Worm (Caenorhabditis elegans) whole organism, mixed stage, embryonic: ENCODE measurements around the gene efhc-1.

Experiments
- blmp-1 ChIP-seq: fragments of 150-350 bp; optimal IDR thresholded peaks from 2 replicates; lab custom pipeline; 2014; ENCODE audit warnings: missing biosample characterization, missing genetic modification characterization
- ceh-43 ChIP-seq: fragments of 200-800 bp; sonication (Bioruptor generic); optimal IDR thresholded peaks from 2 replicates; lab custom pipeline; 2018; ENCODE audit warnings: mild to moderate bottlenecking, missing genetic modification characterization, moderate library complexity, missing compliant biosample characterization
- cnd-1 ChIP-seq: fragments of 200-800 bp; sonication (Bioruptor generic); optimal IDR thresholded peaks from 2 replicates; lab custom pipeline; 2018; ENCODE audit warnings: mild to moderate bottlenecking, missing genetic modification characterization, missing compliant biosample characterization
- drap-1 ChIP-seq: fragments of 200-800 bp; sonication (Bioruptor generic); optimal IDR thresholded peaks from 3 replicates; lab custom pipeline; 2018; ENCODE audit warnings: mild to moderate bottlenecking, missing genetic modification characterization, missing compliant biosample characterization
- lsy-2 ChIP-seq: fragments of 150-350 bp; optimal IDR thresholded peaks from 2 replicates; lab custom pipeline; 2014; ENCODE audit warnings: missing biosample characterization, missing genetic modification characterization
- mab-5 ChIP-seq: fragments of 150-350 bp; optimal IDR thresholded peaks from 2 replicates; lab custom pipeline; 2014; ENCODE audit warnings: missing biosample characterization, missing genetic modification characterization
- mep-1 ChIP-seq: fragments of 150-350 bp; optimal IDR thresholded peaks from 2 replicates; lab custom pipeline; 2017; ENCODE audit warnings: missing biosample characterization, missing genetic modification reagents, missing genetic modification characterization, inconsistent platforms
- mls-2 ChIP-seq: sonication (generic microtip); optimal IDR thresholded peaks from 2 replicates; lab custom pipeline; 2016; ENCODE audit warnings: mild to moderate bottlenecking, missing genetic modification characterization, moderate library complexity, missing compliant biosample characterization
- nhr-28 ChIP-seq: fragments of 150-350 bp; optimal IDR thresholded peaks from 2 replicates; lab custom pipeline; 2014; ENCODE audit warnings: missing biosample characterization, missing genetic modification characterization
- sptf-1 ChIP-seq: sonication (generic microtip); optimal IDR thresholded peaks from 2 replicates; lab custom pipeline; 2017; ENCODE audit warnings: mild to moderate bottlenecking, missing genetic modification characterization, moderate library complexity, missing compliant biosample characterization
- unc-39 ChIP-seq: fragments of 150-350 bp; optimal IDR thresholded peaks from 2 replicates; lab custom pipeline; 2014; ENCODE audit warnings: missing biosample characterization, missing genetic modification characterization
- unc-62 ChIP-seq: fragments of 150-350 bp; optimal IDR thresholded peaks from 2 replicates; lab custom pipeline; 2014; ENCODE audit warnings: missing biosample characterization, missing genetic modification reagents, missing genetic modification characterization

- TF ChIP-seq lsy-2 (tag; lab: Kevin White, UChicago), result no peak
- TF ChIP-seq cnd-1 (tag; lab: Kevin White, UChicago), result no peak
- TF ChIP-seq blmp-1 (tag; lab: Kevin White, UChicago), result no peak
- TF ChIP-seq mep-1 (tag; lab: Kevin White, UChicago), result no peak
- no peak for TF ChIP-seq unc-39
- no peak for TF ChIP-seq mls-2 (tag; lab: Kevin White, UChicago)
- TF ChIP-seq unc-62, result no peak
- TF ChIP-seq sptf-1 (tag; lab: Kevin White, UChicago), result no peak
- TF ChIP-seq drap-1 (GFP tag; lab: Kevin White, UChicago), result no peak
- no peak for TF ChIP-seq nhr-28 (tag; lab: Kevin White, UChicago)
- no peak for TF ChIP-seq mab-5
- no peak for TF ChIP-seq ceh-43 (GFP tag; lab: Kevin White, UChicago)
Observed at ce11 chrX:10327323-10328022, 30.7 kb upstream of the efhc-1 start, which contains the start of gene acl-5.
